Worm (Caenorhabditis elegans) whole organism, L1 larva: ENCODE results near the gene irk-1.

Source experiments
- C04F5.9 ChIP-seq: sonication (generic microtip); optimal IDR thresholded peaks from 2 replicates; lab custom pipeline; 2016; ENCODE audit warnings: missing genetic modification characterization, missing compliant biosample characterization
- C34B4.2 ChIP-seq: sonication (generic microtip); optimal IDR thresholded peaks from 2 replicates; lab custom pipeline; 2017; ENCODE audit warnings: mild to moderate bottlenecking, missing genetic modification characterization, missing compliant biosample characterization
- F16B12.6 ChIP-seq: fragments of 150-350 bp; optimal IDR thresholded peaks from 2 replicates; lab custom pipeline; 2014; ENCODE audit warnings: missing biosample characterization, missing genetic modification characterization
- Y116A8C.19 ChIP-seq: sonication (generic microtip); optimal IDR thresholded peaks from 2 replicates; lab custom pipeline; 2016; ENCODE audit warnings: missing compliant biosample characterization, missing genetic modification characterization, borderline replicate concordance
- alr-1 ChIP-seq: fragments of 200-800 bp; sonication (Bioruptor generic); optimal IDR thresholded peaks from 2 replicates; lab custom pipeline; 2018; ENCODE audit warnings: borderline replicate concordance, mild to moderate bottlenecking, missing genetic modification characterization, missing compliant biosample characterization
- aly-2 ChIP-seq: fragments of 150-350 bp; optimal IDR thresholded peaks from 2 replicates; lab custom pipeline; 2014; ENCODE audit warnings: missing biosample characterization, missing genetic modification characterization
- ama-1 ChIP-seq: fragments of 150-350 bp; optimal IDR thresholded peaks from 2 replicates; lab custom pipeline; 2014
- ceh-63 ChIP-seq: fragments of 200-800 bp; sonication (Bioruptor generic); optimal IDR thresholded peaks from 2 replicates; lab custom pipeline; 2018; ENCODE audit warnings: mild to moderate bottlenecking, missing genetic modification characterization, missing compliant biosample characterization
- ceh-90 ChIP-seq: sonication (generic microtip); optimal IDR thresholded peaks from 2 replicates; lab custom pipeline; 2016; ENCODE audit warnings: missing genetic modification characterization, missing compliant biosample characterization
- dsc-1 ChIP-seq: sonication (generic microtip); optimal IDR thresholded peaks from 2 replicates; lab custom pipeline; 2016; ENCODE audit warnings: mild to moderate bottlenecking, missing genetic modification characterization, missing compliant biosample characterization
- efl-1 ChIP-seq, 4 experiments: fragments of 150-350 bp; optimal IDR thresholded peaks in 3 of 4; peaks in 1 of 4; 1 replicate in 1 of 4; 2 replicates in 3 of 4; lab custom pipeline; 2014; ENCODE audit warnings: missing biosample characterization in 2 of 4, missing genetic modification characterization in 2 of 4, missing genetic modification reagents in 2 of 4
- efl-3 ChIP-seq: fragments of 200-800 bp; sonication (Bioruptor generic); optimal IDR thresholded peaks from 2 replicates; lab custom pipeline; 2018; ENCODE audit warnings: mild to moderate bottlenecking, missing genetic modification characterization, missing compliant biosample characterization
- egl-13 ChIP-seq: sonication (generic microtip); optimal IDR thresholded peaks from 2 replicates; lab custom pipeline; 2016; ENCODE audit warnings: missing genotype, missing genetic modification reagents, missing genetic modification characterization, missing compliant biosample characterization
- egl-27 ChIP-seq, 2 experiments: fragments of 150-350 bp in 1 of 2; sonication (generic microtip); optimal IDR thresholded peaks; 3 replicates each; lab custom pipeline; 2017 to 2018; ENCODE audit warnings: missing biosample characterization in 2 of 2, missing genetic modification characterization in 2 of 2, missing genetic modification reagents in 2 of 2
- fkh-10 ChIP-seq: sonication (generic microtip); optimal IDR thresholded peaks from 2 replicates; lab custom pipeline; 2017; ENCODE audit warnings: missing biosample characterization, missing genetic modification reagents, missing genetic modification characterization
- fkh-8 ChIP-seq: sonication (generic microtip); optimal IDR thresholded peaks from 2 replicates; lab custom pipeline; 2016; ENCODE audit warnings: mild to moderate bottlenecking, missing genetic modification characterization, missing compliant biosample characterization
- grh-1 ChIP-seq: fragments of 200-800 bp; sonication (Bioruptor generic); IDR thresholded peaks from 2 replicates; pipeline ENCODE4 v1.3.6; 2022; ENCODE audit warnings: missing genetic modification reagents, missing genetic modification characterization, missing compliant biosample characterization
- hlh-17 ChIP-seq: fragments of 200-800 bp; sonication (Bioruptor generic); optimal IDR thresholded peaks from 2 replicates; lab custom pipeline; 2018; ENCODE audit warnings: missing genetic modification characterization, mild to moderate bottlenecking, missing compliant biosample characterization, moderate library complexity, borderline replicate concordance
- hlh-4 ChIP-seq: sonication (generic microtip); optimal IDR thresholded peaks from 2 replicates; lab custom pipeline; 2016; ENCODE audit warnings: mild to moderate bottlenecking, missing genetic modification characterization, missing compliant biosample characterization
- irx-1 ChIP-seq: sonication (generic microtip); optimal IDR thresholded peaks from 2 replicates; lab custom pipeline; 2016; ENCODE audit warnings: missing genetic modification characterization, missing compliant biosample characterization
- jun-1 ChIP-seq: fragments of 150-350 bp; optimal IDR thresholded peaks from 2 replicates; lab custom pipeline; 2014; ENCODE audit warnings: missing biosample characterization, missing genetic modification reagents, missing genetic modification characterization
- lin-13 ChIP-seq: fragments of 150-350 bp; optimal IDR thresholded peaks from 2 replicates; lab custom pipeline; 2014; ENCODE audit warnings: missing biosample characterization, missing genetic modification reagents, missing genetic modification characterization
- lin-35 ChIP-seq, 2 experiments: fragments of 150-350 bp; optimal IDR thresholded peaks; 2 replicates each; lab custom pipeline; 2014; ENCODE audit warnings: missing biosample characterization in 2 of 2, missing genetic modification characterization in 2 of 2, missing genetic modification reagents in 2 of 2
- lin-39 ChIP-seq: fragments of 150-350 bp; optimal IDR thresholded peaks from 2 replicates; lab custom pipeline; 2014; ENCODE audit warnings: missing biosample characterization, missing genetic modification reagents, missing genetic modification characterization
- mdl-1 ChIP-seq, 2 experiments: fragments of 150-350 bp; optimal IDR thresholded peaks; 2 replicates each; lab custom pipeline; 2014 to 2017; ENCODE audit warnings: missing biosample characterization in 2 of 2, missing genetic modification characterization in 2 of 2, inconsistent platforms in 1 of 2
- nhr-71 ChIP-seq: sonication (generic microtip); optimal IDR thresholded peaks from 2 replicates; lab custom pipeline; 2016; ENCODE audit warnings: mild to moderate bottlenecking, missing genetic modification characterization, moderate library complexity, missing compliant biosample characterization
- nhr-77 ChIP-seq: fragments of 150-350 bp; optimal IDR thresholded peaks from 2 replicates; lab custom pipeline; 2014; ENCODE audit warnings: missing biosample characterization, missing genetic modification characterization
- nhr-84 ChIP-seq: sonication (generic microtip); optimal IDR thresholded peaks from 2 replicates; lab custom pipeline; 2017; ENCODE audit warnings: missing biosample characterization, missing genetic modification characterization
- nhr-85 ChIP-seq: sonication (generic microtip); peaks from one replicate; lab custom pipeline; 2016; ENCODE audit warnings: missing genetic modification characterization, inconsistent platforms, missing compliant biosample characterization
- nhr-90 ChIP-seq: sonication (generic microtip); optimal IDR thresholded peaks from 2 replicates; lab custom pipeline; 2016; ENCODE audit warnings: mild to moderate bottlenecking, missing genetic modification characterization, missing compliant biosample characterization; ENCODE audit not compliant: poor library complexity
- pag-3 ChIP-seq: sonication (generic microtip); optimal IDR thresholded peaks from 2 replicates; lab custom pipeline; 2017; ENCODE audit warnings: missing genetic modification characterization, mild to moderate bottlenecking, missing compliant biosample characterization, antibody characterized with exemption, borderline replicate concordance; ENCODE audit not compliant: insufficient read depth
- pqm-1 ChIP-seq: sonication (generic microtip); optimal IDR thresholded peaks from 3 replicates; lab custom pipeline; 2017; ENCODE audit warnings: missing biosample characterization, missing genetic modification characterization
- rnt-1 ChIP-seq: sonication (generic microtip); optimal IDR thresholded peaks from 2 replicates; lab custom pipeline; 2016; ENCODE audit warnings: mild to moderate bottlenecking, missing genetic modification characterization, moderate library complexity, missing compliant biosample characterization
- snpc-4 ChIP-seq: fragments of 150-350 bp; optimal IDR thresholded peaks from 2 replicates; lab custom pipeline; 2014; ENCODE audit warnings: missing biosample characterization, missing genetic modification characterization
- snu-23 ChIP-seq: sonication (generic microtip); optimal IDR thresholded peaks from 2 replicates; lab custom pipeline; 2016; ENCODE audit warnings: missing genetic modification characterization, missing compliant biosample characterization
- sptf-1 ChIP-seq: fragments of 150-350 bp; optimal IDR thresholded peaks from 2 replicates; lab custom pipeline; 2014; ENCODE audit warnings: missing biosample characterization, missing genetic modification characterization
- sup-37 ChIP-seq: fragments of 200-800 bp; sonication (Bioruptor generic); optimal IDR thresholded peaks from 2 replicates; lab custom pipeline; 2018; ENCODE audit warnings: mild to moderate bottlenecking, missing genetic modification characterization, missing compliant biosample characterization
- swsn-7 ChIP-seq: sonication (generic microtip); optimal IDR thresholded peaks from 2 replicates; lab custom pipeline; 2016; ENCODE audit warnings: missing genetic modification characterization, missing compliant biosample characterization
- tlp-1 ChIP-seq: fragments of 150-350 bp; optimal IDR thresholded peaks from 2 replicates; lab custom pipeline; 2014; ENCODE audit warnings: missing biosample characterization, missing genetic modification characterization
- unc-30 ChIP-seq: sonication (generic microtip); optimal IDR thresholded peaks from 2 replicates; lab custom pipeline; 2017; ENCODE audit warnings: missing biosample characterization, missing genetic modification characterization
- vab-15 ChIP-seq: sonication (generic microtip); optimal IDR thresholded peaks from 2 replicates; lab custom pipeline; 2017; ENCODE audit warnings: missing genotype, mild to moderate bottlenecking, missing genetic modification characterization, missing compliant biosample characterization
- xbp-1 ChIP-seq: sonication (generic microtip); optimal IDR thresholded peaks from 2 replicates; lab custom pipeline; 2016; ENCODE audit warnings: missing genetic modification characterization, missing compliant biosample characterization
- zip-4 ChIP-seq: fragments of 200-800 bp; sonication (Bioruptor generic); optimal IDR thresholded peaks from 2 replicates; lab custom pipeline; 2018; ENCODE audit warnings: mild to moderate bottlenecking, missing genetic modification characterization, moderate library complexity, missing compliant biosample characterization
- ztf-11 ChIP-seq, 2 experiments: sonication (generic microtip); optimal IDR thresholded peaks; 2 replicates each; lab custom pipeline; 2016 to 2017; ENCODE audit warnings: missing genetic modification characterization in 2 of 2, missing biosample characterization in 1 of 2, missing compliant biosample characterization in 1 of 2
- ztf-4 ChIP-seq: fragments of 150-350 bp; optimal IDR thresholded peaks from 2 replicates; lab custom pipeline; 2014; ENCODE audit warnings: missing biosample characterization, missing genetic modification characterization

irk-1 gene

ce11 chrX:6804405-6804804, 26.5 kb upstream of the irk-1 start (continued):
- TF ChIP-seq nhr-85 (tag; lab: Kevin White, UChicago), result no peak
- no peak for TF ChIP-seq hlh-17 (GFP tag; lab: Kevin White, UChicago)
- no peak for TF ChIP-seq ztf-4 (tag; lab: Kevin White, UChicago)
- TF ChIP-seq pqm-1, result no peak
- TF ChIP-seq C04F5.9 (tag; lab: Kevin White, UChicago), result no peak
- TF ChIP-seq snu-23 (GFP tag; lab: Kevin White, UChicago), result no peak
- no peak for TF ChIP-seq efl-1 (optimal IDR thresholded peaks at IDR 0.05; lab: Kevin White, UChicago)
- peak in 1 of 2 experiments; percentile 91 for TF ChIP-seq efl-1 (GFP tag; optimal IDR thresholded peaks at IDR 0.05 in 1 of 2; lab: Kevin White, UChicago)
- TF ChIP-seq fkh-8 (tag; lab: Kevin White, UChicago), result peak; percentile 71
- TF ChIP-seq ama-1, result no peak
- TF ChIP-seq vab-15 (tag; lab: Kevin White, UChicago), result no peak
- no peak for TF ChIP-seq nhr-90 (tag; lab: Kevin White, UChicago)
- no peak for TF ChIP-seq alr-1 (tag; lab: Kevin White, UChicago)
- TF ChIP-seq Y116A8C.19 (tag; lab: Kevin White, UChicago), result no peak
- TF ChIP-seq irx-1 (tag; lab: Kevin White, UChicago), result no peak
- no peak for TF ChIP-seq sup-37 (GFP tag; lab: Kevin White, UChicago)
- no peak for TF ChIP-seq swsn-7 (tag; lab: Kevin White, UChicago)
- TF ChIP-seq ceh-63 (GFP tag; lab: Kevin White, UChicago), result no peak
- TF ChIP-seq hlh-4, result no peak
- TF ChIP-seq C34B4.2 (tag; lab: Kevin White, UChicago), result no peak
- no peak for TF ChIP-seq sptf-1 (tag; lab: Kevin White, UChicago)
- TF ChIP-seq snpc-4 (tag; lab: Kevin White, UChicago), result no peak
- no peak for TF ChIP-seq F16B12.6 (tag; lab: Kevin White, UChicago)
- no peak for TF ChIP-seq ztf-11 (tag; optimal IDR thresholded peaks at IDR 0.05; lab: Kevin White, UChicago)
- TF ChIP-seq aly-2 (tag; lab: Kevin White, UChicago), result no peak
- no peak for TF ChIP-seq rnt-1 (tag; lab: Kevin White, UChicago)
- no peak for TF ChIP-seq lin-39 (tag; lab: Kevin White, UChicago)
- TF ChIP-seq fkh-10 (GFP tag; lab: Kevin White, UChicago), result no peak
- no peak for TF ChIP-seq zip-4
- no peak for TF ChIP-seq lin-13 (GFP tag; lab: Kevin White, UChicago)
- TF ChIP-seq lin-35 (GFP tag; optimal IDR thresholded peaks at IDR 0.05; lab: Kevin White, UChicago), result peak in 1 of 2 experiments; percentile 25
- no peak for TF ChIP-seq nhr-71 (tag; lab: Kevin White, UChicago)
- no peak for TF ChIP-seq unc-30
- no peak for TF ChIP-seq ceh-90 (tag; lab: Kevin White, UChicago)
- TF ChIP-seq nhr-84, result no peak
- TF ChIP-seq tlp-1 (tag; lab: Kevin White, UChicago), result no peak
- no peak for TF ChIP-seq jun-1
- no peak for TF ChIP-seq egl-27 (tag; optimal IDR thresholded peaks at IDR 0.05; lab: Kevin White, UChicago)
- no peak for TF ChIP-seq pag-3 (tag; lab: Kevin White, UChicago)

- TF ChIP-seq mdl-1 (tag; optimal IDR thresholded peaks at IDR 0.05; lab: Kevin White, UChicago) (no peak), nhr-77 (no peak), grh-1 (GFP tag; lab: Robert Waterston, UW) (no peak), rnt-1 (tag; lab: Kevin White, UChicago) (no peak), efl-3 (GFP tag; lab: Kevin White, UChicago) (no peak), C34B4.2 (tag; lab: Kevin White, UChicago) (no peak), egl-13 (tag; lab: Kevin White, UChicago) (no peak), xbp-1 (tag; lab: Kevin White, UChicago) (no peak), ceh-63 (GFP tag; lab: Kevin White, UChicago) (no peak), fkh-8 (tag; lab: Kevin White, UChicago) (no peak), dsc-1 (tag; lab: Kevin White, UChicago) (no peak)
- TF ChIP-seq, all 84 proteins: peak for 0
Observed at ce11 chrX:6801546-6801945, 23.6 kb upstream of the irk-1 start.
